Worm (Caenorhabditis elegans) whole organism, L3 larva: Measurements from ENCODE around the gene T16H12.3.
A peak's percentile ranks its signal among the peaks of the same experiment; 100 is the strongest.

Experiments
- R02D3.7 ChIP-seq: fragments of 150-350 bp; optimal IDR thresholded peaks from 2 replicates; lab custom pipeline; 2014; ENCODE audit warnings: missing biosample characterization, missing genetic modification characterization
- ZK546.5 ChIP-seq: sonication (generic microtip); optimal IDR thresholded peaks from 2 replicates; lab custom pipeline; 2017; ENCODE audit warnings: missing biosample characterization, missing genetic modification characterization
- aly-2 ChIP-seq: fragments of 150-350 bp; optimal IDR thresholded peaks from 2 replicates; lab custom pipeline; 2014; ENCODE audit warnings: missing biosample characterization, missing genetic modification characterization
- ama-1 ChIP-seq: fragments of 150-350 bp; optimal IDR thresholded peaks from 2 replicates; lab custom pipeline; 2018
- ceh-28 ChIP-seq: fragments of 150-350 bp; optimal IDR thresholded peaks from 2 replicates; lab custom pipeline; 2014; ENCODE audit warnings: missing biosample characterization, missing genetic modification reagents, missing genetic modification characterization
- ceh-82 ChIP-seq: fragments of 150-350 bp; optimal IDR thresholded peaks from 2 replicates; lab custom pipeline; 2014; ENCODE audit warnings: missing biosample characterization, missing genetic modification characterization
- ceh-9 ChIP-seq: sonication (generic microtip); optimal IDR thresholded peaks from 2 replicates; lab custom pipeline; 2018; ENCODE audit warnings: missing biosample characterization, missing genetic modification characterization
- daf-12 ChIP-seq: fragments of 150-350 bp; optimal IDR thresholded peaks from 2 replicates; lab custom pipeline; 2014; ENCODE audit warnings: missing biosample characterization, missing genetic modification reagents, missing genetic modification characterization
- egl-27 ChIP-seq: sonication (generic microtip); optimal IDR thresholded peaks from 4 replicates; lab custom pipeline; 2017; ENCODE audit warnings: missing biosample characterization, missing genetic modification reagents, missing genetic modification characterization
- egl-5 ChIP-seq: fragments of 150-350 bp; optimal IDR thresholded peaks from 2 replicates; lab custom pipeline; 2017; ENCODE audit warnings: missing biosample characterization, missing genetic modification reagents, missing genetic modification characterization, inconsistent platforms
- elt-1 ChIP-seq: fragments of 150-350 bp; optimal IDR thresholded peaks from 2 replicates; lab custom pipeline; 2014; ENCODE audit warnings: missing biosample characterization, missing genetic modification characterization
- elt-2 ChIP-seq: sonication (generic microtip); optimal IDR thresholded peaks from 2 replicates; lab custom pipeline; 2016; ENCODE audit warnings: missing genetic modification reagents, mild to moderate bottlenecking, missing genetic modification characterization, missing compliant biosample characterization
- elt-3 ChIP-seq, 3 experiments: fragments of 150-350 bp in 1 of 3; sonication (generic microtip) in 2 of 3; optimal IDR thresholded peaks; 2 replicates in 2 of 3; 4 replicates in 1 of 3; lab custom pipeline; 2014 to 2017; ENCODE audit warnings: missing biosample characterization in 3 of 3, missing genetic modification characterization in 3 of 3
- eor-1 ChIP-seq, 2 experiments: fragments of 150-350 bp; optimal IDR thresholded peaks; 2 replicates each; lab custom pipeline; 2014 to 2018; ENCODE audit warnings: missing biosample characterization in 2 of 2, missing genetic modification characterization in 2 of 2
- fkh-10 ChIP-seq: sonication (generic microtip); optimal IDR thresholded peaks from 2 replicates; lab custom pipeline; 2017; ENCODE audit warnings: missing biosample characterization, missing genetic modification reagents, missing genetic modification characterization
- fos-1 ChIP-seq: fragments of 150-350 bp; optimal IDR thresholded peaks from 2 replicates; lab custom pipeline; 2014; ENCODE audit warnings: missing biosample characterization, missing genetic modification characterization
- hmg-11 ChIP-seq: sonication (generic microtip); optimal IDR thresholded peaks from 2 replicates; lab custom pipeline; 2016; ENCODE audit warnings: missing genetic modification characterization, missing compliant biosample characterization
- jun-1 ChIP-seq: fragments of 150-350 bp; optimal IDR thresholded peaks from 2 replicates; lab custom pipeline; 2014; ENCODE audit warnings: missing biosample characterization, missing genetic modification reagents, missing genetic modification characterization
- lin-15B ChIP-seq: fragments of 150-350 bp; optimal IDR thresholded peaks from 2 replicates; lab custom pipeline; 2014; ENCODE audit warnings: missing biosample characterization, missing genetic modification characterization
- lin-39 ChIP-seq: fragments of 150-350 bp; optimal IDR thresholded peaks from 2 replicates; lab custom pipeline; 2018; ENCODE audit warnings: missing biosample characterization, missing genetic modification reagents, missing genetic modification characterization
- lsy-12 ChIP-seq: sonication (generic microtip); optimal IDR thresholded peaks from 2 replicates; lab custom pipeline; 2016; ENCODE audit warnings: mild to moderate bottlenecking, missing genetic modification characterization, missing compliant biosample characterization
- mdl-1 ChIP-seq: fragments of 150-350 bp; optimal IDR thresholded peaks from 2 replicates; lab custom pipeline; 2014; ENCODE audit warnings: missing biosample characterization, missing genetic modification characterization
- mml-1 ChIP-seq: fragments of 150-350 bp; sonication (generic microtip); optimal IDR thresholded peaks from 3 replicates; lab custom pipeline; 2014; ENCODE audit warnings: missing biosample characterization, missing genetic modification characterization
- nfya-1 ChIP-seq: sonication (generic microtip); optimal IDR thresholded peaks from 2 replicates; lab custom pipeline; 2017; ENCODE audit warnings: missing genetic modification characterization, mild to moderate bottlenecking, missing compliant biosample characterization, antibody characterized with exemption, moderate library complexity; ENCODE audit not compliant: insufficient read depth
- nhr-11 ChIP-seq: fragments of 150-350 bp; optimal IDR thresholded peaks from 2 replicates; lab custom pipeline; 2014; ENCODE audit warnings: missing biosample characterization, missing genetic modification characterization
- nhr-12 ChIP-seq: fragments of 150-350 bp; optimal IDR thresholded peaks from 2 replicates; lab custom pipeline; 2014; ENCODE audit warnings: missing biosample characterization, missing genetic modification characterization
- nhr-23 ChIP-seq: fragments of 150-350 bp; optimal IDR thresholded peaks from 2 replicates; lab custom pipeline; 2014; ENCODE audit warnings: missing biosample characterization, missing genetic modification reagents, missing genetic modification characterization
- nhr-237 ChIP-seq: fragments of 150-350 bp; optimal IDR thresholded peaks from 2 replicates; lab custom pipeline; 2014; ENCODE audit warnings: missing biosample characterization, missing genetic modification characterization
- nhr-25 ChIP-seq: sonication (generic microtip); optimal IDR thresholded peaks from 2 replicates; lab custom pipeline; 2017; ENCODE audit warnings: missing biosample characterization, missing genetic modification characterization
- nhr-43 ChIP-seq: sonication (generic microtip); optimal IDR thresholded peaks from 2 replicates; lab custom pipeline; 2016; ENCODE audit warnings: mild to moderate bottlenecking, missing genetic modification characterization, missing compliant biosample characterization; ENCODE audit not compliant: poor library complexity, severe bottlenecking
- nhr-76 ChIP-seq: fragments of 150-350 bp; sonication (generic microtip); optimal IDR thresholded peaks from 5 replicates; lab custom pipeline; 2014; ENCODE audit warnings: missing biosample characterization, missing genetic modification characterization
- nhr-77 ChIP-seq: fragments of 150-350 bp; optimal IDR thresholded peaks from 2 replicates; lab custom pipeline; 2014; ENCODE audit warnings: missing biosample characterization, missing genetic modification characterization
- pha-4 ChIP-seq: fragments of 150-350 bp; optimal IDR thresholded peaks from 2 replicates; lab custom pipeline; 2014; ENCODE audit warnings: missing biosample characterization, missing genetic modification reagents, missing genetic modification characterization
- pqm-1 ChIP-seq: fragments of 150-350 bp; optimal IDR thresholded peaks from 2 replicates; lab custom pipeline; 2017; ENCODE audit warnings: missing biosample characterization, missing genetic modification characterization, inconsistent platforms
- sea-2 ChIP-seq: fragments of 150-350 bp; sonication (generic microtip); optimal IDR thresholded peaks from 4 replicates; lab custom pipeline; 2014; ENCODE audit warnings: missing biosample characterization, missing genetic modification reagents, missing genetic modification characterization
- skn-1 ChIP-seq: fragments of 150-350 bp; optimal IDR thresholded peaks from 2 replicates; lab custom pipeline; 2014; ENCODE audit warnings: missing biosample characterization, missing genetic modification characterization
- snpc-4 ChIP-seq: fragments of 150-350 bp; optimal IDR thresholded peaks from 2 replicates; lab custom pipeline; 2014; ENCODE audit warnings: missing biosample characterization, missing genetic modification characterization
- tbx-2 ChIP-seq: sonication (generic microtip); optimal IDR thresholded peaks from 2 replicates; lab custom pipeline; 2016; ENCODE audit warnings: mild to moderate bottlenecking, missing genetic modification characterization, missing compliant biosample characterization
- unc-39 ChIP-seq: sonication (generic microtip); optimal IDR thresholded peaks from 4 replicates; lab custom pipeline; 2017; ENCODE audit warnings: missing biosample characterization, missing genetic modification characterization
- unc-62 ChIP-seq: fragments of 150-350 bp; sonication (generic microtip); optimal IDR thresholded peaks from 4 replicates; lab custom pipeline; 2014; ENCODE audit warnings: missing biosample characterization, missing genetic modification reagents, missing genetic modification characterization
- zag-1 ChIP-seq: fragments of 150-350 bp; optimal IDR thresholded peaks from 2 replicates; lab custom pipeline; 2014; ENCODE audit warnings: missing biosample characterization, missing genetic modification characterization
- ztf-4 ChIP-seq: fragments of 150-350 bp; optimal IDR thresholded peaks from 2 replicates; lab custom pipeline; 2014; ENCODE audit warnings: missing biosample characterization, missing genetic modification characterization

Gene T16H12.3

DNA sequence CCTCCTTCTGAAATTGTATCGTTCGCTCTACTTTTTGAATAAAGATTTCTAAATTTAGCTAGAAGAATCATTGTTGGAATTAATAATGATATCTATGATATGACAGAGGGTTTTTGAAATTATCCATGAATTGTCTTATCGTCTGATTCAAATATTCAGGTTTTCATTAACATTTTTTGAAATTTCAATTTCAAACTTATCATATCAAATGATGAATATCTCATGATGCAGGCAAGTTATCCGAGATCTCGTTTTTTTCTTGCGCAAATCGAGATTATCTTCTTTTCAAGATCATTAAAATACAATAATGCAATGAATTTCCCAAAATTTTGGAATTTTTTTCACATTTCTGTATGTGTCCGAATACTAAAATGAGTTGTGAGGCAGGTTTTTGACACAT lies 14.9 kb upstream of the T16H12.3 start, which contains the start of gene spop-1:
TSS of gene spop-1 (minus strand) at position 101 of the 400 bp plus-strand sequence.
- TF ChIP-seq nhr-43 (tag; lab: Kevin White, UChicago) = no peak
- no peak for TF ChIP-seq ceh-28
- no peak for TF ChIP-seq ceh-9
- no peak for TF ChIP-seq pha-4
- no peak for TF ChIP-seq nhr-237 (tag; lab: Kevin White, UChicago)
- TF ChIP-seq unc-62 (GFP tag; lab: Kevin White, UChicago) = no peak
- TF ChIP-seq sea-2 (GFP tag; lab: Kevin White, UChicago) = no peak
- no peak for TF ChIP-seq nhr-12 (tag; lab: Kevin White, UChicago)
- TF ChIP-seq aly-2 (tag; lab: Kevin White, UChicago) = no peak
- no peak for TF ChIP-seq unc-39 (tag; lab: Kevin White, UChicago)
- TF ChIP-seq jun-1 (tag; lab: Kevin White, UChicago) = no peak
- no peak for TF ChIP-seq ztf-4 (tag; lab: Kevin White, UChicago)

ce11 chrIII:10096525-10096972 lies 13.5 kb upstream of the T16H12.3 start:
- TF ChIP-seq fos-1 (no peak), ztf-4 (tag; lab: Kevin White, UChicago) (no peak), nhr-43 (tag; lab: Kevin White, UChicago) (peak; percentile 77), lsy-12 (tag; lab: Kevin White, UChicago) (peak; percentile 76), unc-39 (tag; lab: Kevin White, UChicago) (no peak), eor-1 (tag; optimal IDR thresholded peaks at IDR 0.05; lab: Kevin White, UChicago) (no peak), egl-5 (tag; lab: Kevin White, UChicago) (peak; percentile 80), elt-3 (tag; optimal IDR thresholded peaks at IDR 0.05; lab: Kevin White, UChicago) (no peak), nhr-23 (tag; lab: Kevin White, UChicago) (peak; percentile 79), zag-1 (tag; lab: Kevin White, UChicago) (peak; percentile 66), pqm-1 (tag; lab: Kevin White, UChicago) (peak; percentile 72), nhr-77 (tag; lab: Kevin White, UChicago) (peak; percentile 80), nhr-12 (tag; lab: Kevin White, UChicago) (no peak), daf-12 (tag; lab: Kevin White, UChicago) (no peak), nhr-25 (peak; percentile 90), lin-15B (peak; percentile 76), lin-39 (peak; percentile 83), aly-2 (tag; lab: Kevin White, UChicago) (no peak), fkh-10 (GFP tag; lab: Kevin White, UChicago) (no peak), unc-62 (GFP tag; lab: Kevin White, UChicago) (peak; percentile 96), sea-2 (GFP tag; lab: Kevin White, UChicago) (no peak), ZK546.5 (tag; lab: Kevin White, UChicago) (no peak), pha-4 (peak; percentile 96), R02D3.7 (tag; lab: Kevin White, UChicago) (peak; percentile 77), skn-1 (tag; lab: Kevin White, UChicago) (peak; percentile 62), ceh-82 (tag; lab: Kevin White, UChicago) (peak; percentile 85), hmg-11 (peak; percentile 99), snpc-4 (tag; lab: Kevin White, UChicago) (peak; percentile 52), nhr-237 (tag; lab: Kevin White, UChicago) (no peak), ama-1 (lab: Kevin White, UChicago) (no peak), elt-2 (peak; percentile 78), mdl-1 (tag; lab: Kevin White, UChicago) (peak; percentile 96), mml-1 (tag; lab: Kevin White, UChicago) (no peak), egl-27 (tag; lab: Kevin White, UChicago) (peak; percentile 47), elt-1 (tag; lab: Kevin White, UChicago) (peak; percentile 54), jun-1 (tag; lab: Kevin White, UChicago) (peak; percentile 90), nfya-1 (tag; lab: Kevin White, UChicago) (peak; percentile 99), nhr-11 (tag; lab: Kevin White, UChicago) (peak; percentile 16), ceh-28 (peak; percentile 95), tbx-2 (tag; lab: Kevin White, UChicago) (peak; percentile 67), nhr-76 (tag; lab: Kevin White, UChicago) (no peak)
- TF ChIP-seq, all 47 proteins: peak for 26
